Worm (Caenorhabditis elegans) whole organism, late embryonic: Measurements from ENCODE around the gene T24B8.7.

Source experiments
- ama-1 ChIP-seq: fragments of 150-350 bp; optimal IDR thresholded peaks from 2 replicates; lab custom pipeline; 2014
- ceh-2 ChIP-seq: sonication (generic microtip); optimal IDR thresholded peaks from 2 replicates; lab custom pipeline; 2016; ENCODE audit warnings: missing genotype, missing genetic modification characterization, missing compliant biosample characterization
- ceh-34 ChIP-seq: sonication (generic microtip); optimal IDR thresholded peaks from 2 replicates; lab custom pipeline; 2016; ENCODE audit warnings: mild to moderate bottlenecking, missing genetic modification characterization, missing compliant biosample characterization
- ceh-48 ChIP-seq: sonication (generic microtip); optimal IDR thresholded peaks from 2 replicates; lab custom pipeline; 2016; ENCODE audit warnings: missing genetic modification characterization, inconsistent platforms, missing compliant biosample characterization
- dve-1 ChIP-seq: sonication (generic microtip); optimal IDR thresholded peaks from 2 replicates; lab custom pipeline; 2017; ENCODE audit warnings: antibody characterized with exemption, mild to moderate bottlenecking, missing genetic modification characterization, missing compliant biosample characterization
- ets-4 ChIP-seq: sonication (generic microtip); optimal IDR thresholded peaks from 2 replicates; lab custom pipeline; 2016; ENCODE audit warnings: missing genetic modification characterization, missing compliant biosample characterization
- eyg-1 ChIP-seq: sonication (generic microtip); optimal IDR thresholded peaks from 2 replicates; lab custom pipeline; 2016; ENCODE audit warnings: missing genotype, missing genetic modification characterization, missing compliant biosample characterization
- fkh-10 ChIP-seq: fragments of 150-350 bp; optimal IDR thresholded peaks from 2 replicates; lab custom pipeline; 2014; ENCODE audit warnings: missing biosample characterization, missing genetic modification reagents, missing genetic modification characterization
- nhr-11 ChIP-seq: fragments of 150-350 bp; optimal IDR thresholded peaks from 2 replicates; lab custom pipeline; 2014; ENCODE audit warnings: missing biosample characterization, missing genetic modification characterization
- pat-9 ChIP-seq: fragments of 200-800 bp; sonication (Bioruptor generic); optimal IDR thresholded peaks from 2 replicates; lab custom pipeline; 2018; ENCODE audit warnings: mild to moderate bottlenecking, missing genetic modification characterization, moderate library complexity, missing compliant biosample characterization
- pqm-1 ChIP-seq: sonication (generic microtip); optimal IDR thresholded peaks from 2 replicates; lab custom pipeline; 2016; ENCODE audit warnings: missing genetic modification characterization, missing compliant biosample characterization
- sox-4 ChIP-seq: sonication (generic microtip); optimal IDR thresholded peaks from 2 replicates; lab custom pipeline; 2017; ENCODE audit warnings: mild to moderate bottlenecking, missing genetic modification characterization, inconsistent platforms, missing compliant biosample characterization
- unc-55 ChIP-seq: sonication (generic microtip); optimal IDR thresholded peaks from 2 replicates; lab custom pipeline; 2017; ENCODE audit warnings: missing biosample characterization, missing genetic modification reagents, missing genetic modification characterization
- ztf-16 ChIP-seq: sonication (generic microtip); optimal IDR thresholded peaks from 2 replicates; lab custom pipeline; 2017; ENCODE audit warnings: missing genetic modification characterization, missing compliant biosample characterization

ce11 chrII:8997479-8997878 is 56.0 kb downstream of the T24B8.7 start, which contains the start of the genes F44G4.3 and tdp-1:
- TF ChIP-seq sox-4 (tag; lab: Kevin White, UChicago), result no peak
- TF ChIP-seq ceh-34 (tag; lab: Kevin White, UChicago), result no peak
- no peak for TF ChIP-seq dve-1 (tag; lab: Kevin White, UChicago)
- no peak for TF ChIP-seq fkh-10 (GFP tag; lab: Kevin White, UChicago)
- no peak for TF ChIP-seq unc-55 (GFP tag; lab: Kevin White, UChicago)
- no peak for TF ChIP-seq eyg-1 (tag; lab: Kevin White, UChicago)
- no peak for TF ChIP-seq pqm-1 (tag; lab: Kevin White, UChicago)
- TF ChIP-seq ztf-16 (tag; lab: Kevin White, UChicago), result no peak
- no peak for TF ChIP-seq pat-9 (tag; lab: Kevin White, UChicago)
- no peak for TF ChIP-seq ceh-2 (tag; lab: Kevin White, UChicago)
- TF ChIP-seq ceh-48, result peak; percentile 21
- no peak for TF ChIP-seq ama-1 (lab: Kevin White, UChicago)
- TF ChIP-seq ets-4 (tag; lab: Kevin White, UChicago), result no peak
- TF ChIP-seq nhr-11, result no peak
